Worm (Caenorhabditis elegans): ENCODE results near the gene W03H9.2.
"Not testable (repeated sequence)": the region's sequence is repeated elsewhere in the genome, so short reads cannot be mapped to it uniquely, and the experiment has no call there.

- TF ChIP-seq rcor-1 (GFP tag; IDR thresholded peaks at IDR 0.05) (peak; percentile 38; the same call in 1 of the 2 replicates), D2030.7 (GFP tag; IDR thresholded peaks at IDR 0.05) (peak; percentile 47; the same call in 1 of the 2 replicates), hsf-1 (GFP tag; IDR thresholded peaks at IDR 0.05) (0 out of 2 replicates have a peak, but pooled peaks have one; percentile 21)
- TF ChIP-seq unc-130 (GFP tag; optimal IDR thresholded peaks at IDR 0.05); him-1 (tag; optimal IDR thresholded peaks at IDR 0.05); nhr-120 (GFP tag; IDR thresholded peaks at IDR 0.05); F37B4.10 (GFP tag; IDR thresholded peaks at IDR 0.05); snpc-1.1 (tag; optimal IDR thresholded peaks at IDR 0.05; ENCODE audit: insufficient read depth); ZK185.1 (tag; optimal IDR thresholded peaks at IDR 0.05; ENCODE audit: poor library complexity, severe bottlenecking); snpc-3.4 (tag; optimal IDR thresholded peaks at IDR 0.05); ztf-3 (GFP tag; optimal IDR thresholded peaks at IDR 0.05); dpl-1 (GFP tag; optimal IDR thresholded peaks at IDR 0.05); sdz-38 (tag; optimal IDR thresholded peaks at IDR 0.05): not testable (repeated sequence)
These were observed 1.5 kb downstream of the W03H9.2 start, which contains the start of gene cacn-1 for ce11 chrII:14142098-14142554.

All from whole organism, young adult.